Fruit fly (Drosophila melanogaster): ENCODE measurements around the gene CG3558.
A peak's percentile ranks its signal among the peaks of the same experiment; 100 is the strongest.

CG3558 gene

DNA sequence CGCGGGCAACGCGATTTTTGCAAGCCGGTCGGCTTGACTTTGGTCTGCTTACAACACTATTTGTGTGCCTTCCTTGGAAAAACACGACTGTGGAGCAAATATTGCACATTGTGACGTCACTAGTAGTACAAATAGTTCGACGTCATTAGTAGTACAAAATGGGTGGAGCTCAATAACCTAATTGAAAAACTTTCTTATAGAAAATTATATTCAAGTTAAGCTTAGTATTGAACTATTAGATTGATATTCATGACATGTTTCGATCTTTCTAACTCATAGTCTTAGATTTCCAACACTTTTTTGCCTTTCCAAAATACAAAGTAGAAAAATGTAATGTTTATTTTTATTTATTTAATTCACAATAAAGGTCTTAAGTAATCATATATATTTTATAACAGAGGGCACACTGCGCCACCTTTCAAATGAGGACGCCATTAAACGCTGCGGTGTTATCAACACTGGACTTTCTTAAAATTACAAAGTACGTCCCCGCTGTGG lies 20.2 kb upstream of the CG3558 start, which contains the start of the genes Rrp1 and gammaTub23C (continued):
- peak; percentile 63 for TF ChIP-seq maf-S (GFP tag; optimal IDR thresholded peaks at IDR 0.05)
- TF ChIP-seq vvl (GFP tag; IDR thresholded peaks at IDR 0.05), result peak; percentile 83; the same call in 1 of the 2 replicates
- TF ChIP-seq eyg (GFP tag; optimal IDR thresholded peaks at IDR 0.05), result peak; percentile 35
- peak; percentile 58 for TF ChIP-seq shn (GFP tag; optimal IDR thresholded peaks at IDR 0.05)
- no peak for TF ChIP-seq unc-4 (GFP tag; IDR thresholded peaks at IDR 0.05; ENCODE audit: partially characterized antibody)
- TF ChIP-seq CG6765 (GFP tag; optimal IDR thresholded peaks at IDR 0.05), result peak; percentile 79
- peak; percentile 47 for TF ChIP-seq pros (GFP tag; optimal IDR thresholded peaks at IDR 0.05)
- TF ChIP-seq CG7987 (GFP tag; optimal IDR thresholded peaks at IDR 0.05), result peak; percentile 19
- peak; percentile 90 for TF ChIP-seq dmrt11E (tag; optimal IDR thresholded peaks at IDR 0.05)
- TF ChIP-seq en (GFP tag; optimal IDR thresholded peaks at IDR 0.05), result peak; percentile 16
- TF ChIP-seq Hr3 (GFP tag; optimal IDR thresholded peaks at IDR 0.05), result peak; percentile 94
- TF ChIP-seq Lim3 (GFP tag; IDR thresholded peaks at IDR 0.05), result peak; percentile 68; the same call in 1 of the 2 replicates
- peak; percentile 71 for TF ChIP-seq scrt (GFP tag; optimal IDR thresholded peaks at IDR 0.05)
- TF ChIP-seq BEAF-32 (GFP tag; optimal IDR thresholded peaks at IDR 0.05), result peak; percentile 62
- peak; percentile 92 for TF ChIP-seq CG1233 (GFP tag; optimal IDR thresholded peaks at IDR 0.05)
- peak; percentile 82 for TF ChIP-seq CG10462 (GFP tag; optimal IDR thresholded peaks at IDR 0.05)
- TF ChIP-seq Lhr (GFP tag; optimal IDR thresholded peaks at IDR 0.05), result peak; percentile 74
- peak; percentile 91 for TF ChIP-seq CG8924 (tag; optimal IDR thresholded peaks at IDR 0.05)
- peak; percentile 56; the same call in 2 of the 3 replicates for TF ChIP-seq ci (GFP tag; IDR thresholded peaks at IDR 0.05)
- TF ChIP-seq unpg (GFP tag; optimal IDR thresholded peaks at IDR 0.05), result peak; percentile 82
- peak; percentile 58; the same call in 1 of the 2 replicates for TF ChIP-seq Ada2b (GFP tag; IDR thresholded peaks at IDR 0.05)
- peak; percentile 99 for TF ChIP-seq CG17361 (GFP tag; IDR thresholded peaks at IDR 0.05)
- TF ChIP-seq trh (GFP tag; optimal IDR thresholded peaks at IDR 0.05), result peak; percentile 78
- peak; percentile 85 for TF ChIP-seq CG1529 (GFP tag; optimal IDR thresholded peaks at IDR 0.05)
- TF ChIP-seq CG14441 (GFP tag; IDR thresholded peaks at IDR 0.05), result peak; percentile 81
- TF ChIP-seq HLH3B (GFP tag; IDR thresholded peaks at IDR 0.05), result peak; percentile 80
- peak; percentile 67; the same call in 1 of the 2 replicates for TF ChIP-seq rib (GFP tag; IDR thresholded peaks at IDR 0.05)
- peak in 1 of 3 experiments; percentile 92 for TF ChIP-seq Stat92E (GFP tag; optimal IDR thresholded peaks at IDR 0.05)
- TF ChIP-seq CG5245 (GFP tag; optimal IDR thresholded peaks at IDR 0.05), result peak; percentile 78
- TF ChIP-seq Nf-YA (GFP tag; IDR thresholded peaks at IDR 0.05), result no peak
- TF ChIP-seq Hsf (GFP tag; optimal IDR thresholded peaks at IDR 0.05), result peak; percentile 90
- peak; percentile 78; the same call in 1 of the 2 replicates for TF ChIP-seq CG32767 (GFP tag; IDR thresholded peaks at IDR 0.05)
- TF ChIP-seq MESR4 (GFP tag; optimal IDR thresholded peaks at IDR 0.05), result peak; percentile 2
- peak; percentile 88 for TF ChIP-seq CG3065 (GFP tag; optimal IDR thresholded peaks at IDR 0.05)
- TF ChIP-seq Bdp1 (GFP tag; optimal IDR thresholded peaks at IDR 0.05), result peak; percentile 57
- TF ChIP-seq CG10959 (GFP tag; IDR thresholded peaks at IDR 0.05), result peak; percentile 55; the same call in 1 of the 2 replicates
- TF ChIP-seq aop (GFP tag; IDR thresholded peaks at IDR 0.05), result no peak
- TF ChIP-seq CG34376 (GFP tag; optimal IDR thresholded peaks at IDR 0.05), result peak; percentile 81
- peak; percentile 80 for TF ChIP-seq ttk (GFP tag; IDR thresholded peaks at IDR 0.05)
- peak; percentile 71 to 83 for TF ChIP-seq bsh (GFP tag; optimal IDR thresholded peaks at IDR 0.05)
- TF ChIP-seq nerfin-1 (tag; optimal IDR thresholded peaks at IDR 0.05), result peak; percentile 89
- TF ChIP-seq CG1603 (tag; optimal IDR thresholded peaks at IDR 0.05), result peak; percentile 34
- peak; percentile 67 for TF ChIP-seq CG3995 (GFP tag; optimal IDR thresholded peaks at IDR 0.05)
- peak; percentile 89 for TF ChIP-seq CG3847 (GFP tag; IDR thresholded peaks at IDR 0.05)
- TF ChIP-seq CG12942 (GFP tag; optimal IDR thresholded peaks at IDR 0.05), result peak; percentile 88
- peak; percentile 71 for TF ChIP-seq psq (GFP tag; optimal IDR thresholded peaks at IDR 0.05)
- no peak for TF ChIP-seq br (optimal IDR thresholded peaks at IDR 0.05)
- TF ChIP-seq gsb (GFP tag; IDR thresholded peaks at IDR 0.05), result no peak; the same call in 1 of the 2 replicates
- TF ChIP-seq Atf-2 (GFP tag; optimal IDR thresholded peaks at IDR 0.05), result peak; percentile 69
- TF ChIP-seq da (GFP tag; optimal IDR thresholded peaks at IDR 0.05), result no peak
- TF ChIP-seq CG13624 (GFP tag; optimal IDR thresholded peaks at IDR 0.05), result peak; percentile 73
